Fruit fly (Drosophila melanogaster) whole organism, embryonic: ENCODE data around the gene Sfp79B.

ENCODE experiments used
- Blimp-1 ChIP-seq: fragments of 200-800 bp; sonication (Bioruptor generic); optimal IDR thresholded peaks from 3 replicates; lab custom pipeline; 2018; ENCODE audit warnings: missing biosample characterization, missing genetic modification characterization, mild to moderate bottlenecking, moderate library complexity, missing genetic modification reagents
- CG10274 ChIP-seq: fragments of 200-800 bp; sonication (Bioruptor generic); optimal IDR thresholded peaks from 3 replicates; lab custom pipeline; 2017; ENCODE audit warnings: missing biosample characterization, mild to moderate bottlenecking, missing genetic modification characterization
- CG10543 ChIP-seq: fragments of 200-800 bp; sonication (Bioruptor generic); optimal IDR thresholded peaks from 3 replicates; lab custom pipeline; 2017; ENCODE audit warnings: missing biosample characterization, mild to moderate bottlenecking, missing genetic modification characterization, moderate library complexity
- CG11504 ChIP-seq: fragments of 200-800 bp; sonication (Bioruptor generic); optimal IDR thresholded peaks from 3 replicates; lab custom pipeline; 2019; ENCODE audit warnings: missing biosample characterization, mild to moderate bottlenecking, missing genetic modification characterization, moderate library complexity
- CG14050 ChIP-seq: fragments of 200-800 bp; sonication (Bioruptor generic); IDR thresholded peaks from 3 replicates; pipeline ENCODE4 v1.3.6; 2022; ENCODE audit warnings: missing biosample characterization, missing genetic modification characterization
- CG1603 ChIP-seq: fragments of 200-800 bp; sonication (Bioruptor generic); optimal IDR thresholded peaks from 2 replicates; lab custom pipeline; 2019; ENCODE audit warnings: missing biosample characterization, mild to moderate bottlenecking, missing genetic modification characterization, moderate library complexity
- CG2116 ChIP-seq: fragments of 200-800 bp; sonication (Bioruptor generic); optimal IDR thresholded peaks from 3 replicates; lab custom pipeline; 2018; ENCODE audit warnings: missing biosample characterization, mild to moderate bottlenecking, missing genetic modification characterization
- CG31441 ChIP-seq: fragments of 200-800 bp; sonication (Bioruptor generic); IDR thresholded peaks from 2 replicates; pipeline ENCODE4 v1.3.6; 2022; ENCODE audit warnings: missing biosample characterization, missing genetic modification characterization
- CG33213 ChIP-seq: fragments of 200-800 bp; sonication (Bioruptor generic); optimal IDR thresholded peaks from 3 replicates; lab custom pipeline; 2016; ENCODE audit warnings: missing biosample characterization, missing genetic modification characterization
- CG3995 ChIP-seq: fragments of 200-800 bp; sonication (Bioruptor generic); optimal IDR thresholded peaks from 3 replicates; lab custom pipeline; 2016; ENCODE audit warnings: missing biosample characterization, missing genetic modification characterization
- CG4854 ChIP-seq: fragments of 200-800 bp; sonication (Bioruptor generic); optimal IDR thresholded peaks from 2 replicates; lab custom pipeline; 2016; ENCODE audit warnings: missing biosample characterization, missing genetic modification characterization, inconsistent platforms
- CG9817 ChIP-seq: fragments of 200-800 bp; sonication (Bioruptor generic); optimal IDR thresholded peaks from 2 replicates; lab custom pipeline; 2018; ENCODE audit warnings: missing biosample characterization, mild to moderate bottlenecking, missing genetic modification characterization, moderate library complexity
- CkIIα-i1 ChIP-seq: fragments of 200-800 bp; sonication (Bioruptor generic); IDR thresholded peaks from 2 replicates; pipeline ENCODE4 v1.3.6; 2022; ENCODE audit warnings: missing biosample characterization, missing genetic modification characterization
- Doc2 ChIP-seq: fragments of 200-800 bp; sonication (Bioruptor generic); IDR thresholded peaks from 2 replicates; pipeline ENCODE4 v1.3.6; 2022; ENCODE audit warnings: missing biosample characterization, missing genetic modification characterization
- ERR ChIP-seq: fragments of 200-800 bp; sonication (Bioruptor generic); optimal IDR thresholded peaks from 2 replicates; lab custom pipeline; 2016; ENCODE audit warnings: missing biosample characterization, missing genetic modification characterization
- Fer2 ChIP-seq: fragments of 200-800 bp; sonication (Bioruptor generic); optimal IDR thresholded peaks from 2 replicates; lab custom pipeline; 2018; ENCODE audit warnings: missing biosample characterization, mild to moderate bottlenecking, missing genetic modification characterization, moderate library complexity
- GATAe ChIP-seq: fragments of 200-800 bp; sonication (Bioruptor generic); conservative IDR thresholded peaks from 2 replicates; pipeline ENCODE4 v1.3.6; 2022; ENCODE audit warnings: missing biosample characterization, missing genetic modification characterization
- Gug ChIP-seq: fragments of 200-800 bp; sonication (Bioruptor generic); IDR thresholded peaks from 4 replicates; pipeline ENCODE4 v1.3.6; 2022; ENCODE audit warnings: missing biosample characterization, missing genetic modification characterization
- Hand ChIP-seq: fragments of 200-800 bp; sonication (Bioruptor generic); optimal IDR thresholded peaks from 2 replicates; lab custom pipeline; 2017; ENCODE audit warnings: mild to moderate bottlenecking, missing biosample characterization, missing genetic modification reagents, missing genetic modification characterization
- HmgZ ChIP-seq: fragments of 200-800 bp; sonication (Bioruptor generic); optimal IDR thresholded peaks from 2 replicates; lab custom pipeline; 2018; ENCODE audit warnings: missing biosample characterization, mild to moderate bottlenecking, missing genetic modification characterization
- Hmr ChIP-seq: fragments of 200-800 bp; sonication (Bioruptor generic); optimal IDR thresholded peaks from 3 replicates; lab custom pipeline; 2017; ENCODE audit warnings: mild to moderate bottlenecking, missing biosample characterization, missing genetic modification reagents, missing genetic modification characterization
- NC2β ChIP-seq: fragments of 200-800 bp; sonication (Bioruptor generic); optimal IDR thresholded peaks from 2 replicates; lab custom pipeline; 2016; ENCODE audit warnings: missing biosample characterization, missing genetic modification characterization
- Nf-YC ChIP-seq: fragments of 200-800 bp; optimal IDR thresholded peaks from 3 replicates; lab custom pipeline; 2019; ENCODE audit warnings: missing biosample characterization, mild to moderate bottlenecking, missing genetic modification characterization, moderate library complexity
- Pdp1 ChIP-seq, 2 experiments: fragments of 200-800 bp; sonication (Bioruptor generic); optimal IDR thresholded peaks; 3 replicates each; lab custom pipeline; 2016; ENCODE audit warnings: missing biosample characterization in 2 of 2, missing genetic modification characterization in 2 of 2, mild to moderate bottlenecking in 1 of 2, moderate library complexity in 1 of 2
- Spps ChIP-seq: fragments of 200-800 bp; sonication (Bioruptor generic); optimal IDR thresholded peaks from 2 replicates; lab custom pipeline; 2018; ENCODE audit warnings: missing biosample characterization, mild to moderate bottlenecking, missing genetic modification characterization
- Ssrp ChIP-seq: fragments of 200-800 bp; sonication (Bioruptor generic); optimal IDR thresholded peaks from 2 replicates; lab custom pipeline; 2018; ENCODE audit warnings: missing biosample characterization, mild to moderate bottlenecking, missing genetic modification characterization, moderate library complexity
- Tbp ChIP-seq: fragments of >200 bp; optimal IDR thresholded peaks from 2 replicates; lab custom pipeline; 2018; ENCODE audit warnings: missing biosample characterization, missing genetic modification characterization
- ara ChIP-seq: fragments of 200-800 bp; sonication (Bioruptor generic); IDR thresholded peaks from 2 replicates; pipeline ENCODE4 v1.3.6; 2022; ENCODE audit warnings: missing biosample characterization, missing genetic modification characterization
- btn ChIP-seq: fragments of 200-800 bp; sonication (Bioruptor generic); optimal IDR thresholded peaks from 2 replicates; lab custom pipeline; 2016; ENCODE audit warnings: missing biosample characterization, missing genetic modification characterization
- crp ChIP-seq, 2 experiments: fragments of 200-800 bp; sonication (Bioruptor generic); optimal IDR thresholded peaks; 2 replicates in 1 of 2; 3 replicates in 1 of 2; lab custom pipeline; 2017; ENCODE audit warnings: missing biosample characterization in 2 of 2, missing genetic modification characterization in 2 of 2, mild to moderate bottlenecking in 1 of 2, moderate library complexity in 1 of 2
- dimm ChIP-seq: fragments of 200-800 bp; sonication (Bioruptor generic); IDR thresholded peaks from 2 replicates; pipeline ENCODE4 v1.3.6; 2022; ENCODE audit warnings: missing biosample characterization, missing genetic modification characterization
- fu2 ChIP-seq: fragments of 200-800 bp; sonication (Bioruptor generic); optimal IDR thresholded peaks from 2 replicates; lab custom pipeline; 2016; ENCODE audit warnings: missing biosample characterization, missing genetic modification characterization
- grau ChIP-seq: fragments of 200-800 bp; optimal IDR thresholded peaks from 3 replicates; lab custom pipeline; 2019; ENCODE audit warnings: missing biosample characterization, mild to moderate bottlenecking, missing genetic modification characterization, moderate library complexity
- her ChIP-seq: fragments of 200-800 bp; sonication (Bioruptor generic); optimal IDR thresholded peaks from 2 replicates; lab custom pipeline; 2016; ENCODE audit warnings: missing biosample characterization, missing genetic modification characterization
- hth ChIP-seq: fragments of >200 bp; optimal IDR thresholded peaks from 2 replicates; lab custom pipeline; 2017; ENCODE audit warnings: inconsistent platforms
- kay ChIP-seq: fragments of 200-800 bp; sonication (Bioruptor generic); optimal IDR thresholded peaks from 2 replicates; lab custom pipeline; 2016; ENCODE audit warnings: missing biosample characterization, missing genetic modification characterization
- knrl ChIP-seq: fragments of 200-800 bp; sonication (Bioruptor generic); IDR thresholded peaks from 3 replicates; pipeline ENCODE4 v1.3.6; 2022; ENCODE audit warnings: missing biosample characterization, missing genetic modification characterization; ENCODE audit not compliant: partially characterized antibody
- lov ChIP-seq, 2 experiments: fragments of 200-800 bp in 1 of 2; fragments of >200 bp in 1 of 2; sonication (Bioruptor generic) in 1 of 2; IDR thresholded peaks in 1 of 2; optimal IDR thresholded peaks in 1 of 2; 2 replicates in 1 of 2; 3 replicates in 1 of 2; pipeline versions ENCODE4 v1.3.6 to Lab custom; 2017 to 2022; ENCODE audit warnings: missing biosample characterization in 1 of 2, missing genetic modification characterization in 1 of 2
- pb ChIP-seq: fragments of 200-800 bp; sonication (Bioruptor generic); optimal IDR thresholded peaks from 3 replicates; lab custom pipeline; 2016; ENCODE audit warnings: missing biosample characterization, missing genetic modification characterization
- prd ChIP-seq, 3 experiments: fragments of >200 bp in 2 of 3; fragments of 200-800 bp in 1 of 3; sonication (Bioruptor generic) in 1 of 3; optimal IDR thresholded peaks in 2 of 3; IDR thresholded peaks in 1 of 3; 2 replicates in 2 of 3; 3 replicates in 1 of 3; pipeline versions ENCODE4 v1.3.6 to Lab custom; 2017 to 2022; ENCODE audit warnings: missing biosample characterization in 1 of 3, missing genetic modification characterization in 1 of 3
- pum ChIP-seq: fragments of 200-800 bp; sonication (Bioruptor generic); optimal IDR thresholded peaks from 2 replicates; lab custom pipeline; 2016; ENCODE audit warnings: missing biosample characterization, missing genetic modification characterization
- ro ChIP-seq: fragments of 200-800 bp; sonication (Bioruptor generic); IDR thresholded peaks from 2 replicates; pipeline ENCODE4 v1.3.6; 2022; ENCODE audit warnings: missing biosample characterization, missing genetic modification characterization
- sisA ChIP-seq: fragments of 200-800 bp; sonication (Bioruptor generic); IDR thresholded peaks from 2 replicates; pipeline ENCODE4 v1.3.6; 2022; ENCODE audit warnings: missing biosample characterization, missing genetic modification characterization
- sob ChIP-seq: fragments of 200-800 bp; sonication (Bioruptor generic); IDR thresholded peaks from 2 replicates; pipeline ENCODE4 v1.3.6; 2022; ENCODE audit warnings: missing biosample characterization, missing genetic modification characterization
- sqz ChIP-seq: fragments of 200-800 bp; sonication (Bioruptor generic); optimal IDR thresholded peaks from 3 replicates; lab custom pipeline; 2018; ENCODE audit warnings: missing biosample characterization, mild to moderate bottlenecking, missing genetic modification characterization
- tap ChIP-seq: fragments of 200-800 bp; optimal IDR thresholded peaks from 3 replicates; lab custom pipeline; 2019; ENCODE audit warnings: missing biosample characterization, mild to moderate bottlenecking, missing genetic modification characterization, moderate library complexity
- tin ChIP-seq: fragments of 200-800 bp; sonication (Bioruptor generic); optimal IDR thresholded peaks from 3 replicates; lab custom pipeline; 2016; ENCODE audit warnings: missing biosample characterization, missing genetic modification characterization
- unc-4 ChIP-seq: fragments of 200-800 bp; sonication (Bioruptor generic); IDR thresholded peaks from 2 replicates; pipeline ENCODE4 v1.3.6; 2022; ENCODE audit warnings: missing biosample characterization, missing genetic modification characterization; ENCODE audit not compliant: partially characterized antibody
- usp ChIP-seq: fragments of >200 bp; optimal IDR thresholded peaks from 2 replicates; lab custom pipeline; 2017; ENCODE audit warnings: missing biosample characterization, missing genetic modification characterization
- wor ChIP-seq: fragments of 200-800 bp; sonication (Bioruptor generic); IDR thresholded peaks from 2 replicates; pipeline ENCODE4 v1.3.6; 2022; ENCODE audit warnings: missing biosample characterization, missing genetic modification characterization

Sfp79B gene

dm6 chr3L:22065694-22066093 is 14.4 kb upstream of the Sfp79B start, which contains the start of gene CG14561 (continued):
- TF ChIP-seq hth (lab: Kevin White, UChicago): no peak
- peak; percentile 22; the same call in 1 of the 2 replicates for TF ChIP-seq sisA (GFP tag; lab: Robert Waterston, UW)
- TF ChIP-seq CG31441 (GFP tag; lab: Robert Waterston, UW): no peak
- TF ChIP-seq pum (GFP tag; lab: Kevin White, UChicago): no peak
- TF ChIP-seq Hand (GFP tag; lab: Kevin White, UChicago): no peak
- TF ChIP-seq tin (GFP tag; lab: Kevin White, UChicago): peak; percentile 34
- no peak for TF ChIP-seq CG10274
- no peak for TF ChIP-seq Nf-YC (tag; lab: Kevin White, UChicago)
- TF ChIP-seq Ssrp (tag; lab: Kevin White, UChicago): no peak
- TF ChIP-seq CG14050 (GFP tag; lab: Robert Waterston, UW): no peak
- no peak for TF ChIP-seq CG4854 (GFP tag; lab: Kevin White, UChicago)
- TF ChIP-seq Fer2 (tag; lab: Kevin White, UChicago): no peak
- TF ChIP-seq Hmr (GFP tag; lab: Kevin White, UChicago): peak; percentile 22
- no peak for TF ChIP-seq kay (GFP tag; lab: Kevin White, UChicago)
- no peak for TF ChIP-seq NC2β (GFP tag; lab: Kevin White, UChicago)
- TF ChIP-seq usp (GFP tag; lab: Kevin White, UChicago): no peak
- no peak for TF ChIP-seq ERR (GFP tag; lab: Kevin White, UChicago)
- peak; percentile 50 for TF ChIP-seq CG2116
- TF ChIP-seq Blimp-1 (GFP tag; lab: Kevin White, UChicago): no peak
- no peak for TF ChIP-seq Doc2 (GFP tag; lab: Robert Waterston, UW)
- peak; percentile 94 for TF ChIP-seq knrl (GFP tag; lab: Robert Waterston, UW)
- TF ChIP-seq wor (GFP tag; lab: Robert Waterston, UW): no peak
- no peak for TF ChIP-seq btn (GFP tag; lab: Kevin White, UChicago)
- TF ChIP-seq CG10543 (GFP tag; lab: Kevin White, UChicago): no peak
- TF ChIP-seq HmgZ: peak; percentile 39
- TF ChIP-seq CG11504: no peak
- TF ChIP-seq crp (GFP tag; optimal IDR thresholded peaks at IDR 0.05; lab: Kevin White, UChicago): peak in 1 of 2 experiments; percentile 27
- TF ChIP-seq lov (optimal IDR thresholded peaks at IDR 0.05; lab: Kevin White, UChicago): no peak
- peak; percentile 73; the same call in 1 of the 3 replicates for TF ChIP-seq lov (GFP tag; IDR thresholded peaks at IDR 0.05; lab: Robert Waterston, UW)
- peak; percentile 25; the same call in 1 of the 2 replicates for TF ChIP-seq ara (GFP tag; lab: Robert Waterston, UW)
- TF ChIP-seq prd (optimal IDR thresholded peaks at IDR 0.05; lab: Kevin White, UChicago): no peak
- TF ChIP-seq prd (GFP tag; IDR thresholded peaks at IDR 0.05; lab: Robert Waterston, UW): peak; percentile 26; the same call in 1 of the 3 replicates
- no peak for TF ChIP-seq dimm (GFP tag; lab: Robert Waterston, UW)
- TF ChIP-seq her (GFP tag; lab: Kevin White, UChicago): peak; percentile 40
- TF ChIP-seq CG1603 (tag; lab: Kevin White, UChicago): peak; percentile 85
- TF ChIP-seq GATAe: no peak
- TF ChIP-seq unc-4 (GFP tag; lab: Robert Waterston, UW): peak; percentile 90
- TF ChIP-seq Gug (GFP tag; lab: Robert Waterston, UW): peak; percentile 45; the same call in 2 of the 4 replicates
- no peak for TF ChIP-seq pb (GFP tag; lab: Kevin White, UChicago)
- TF ChIP-seq CG9817 (tag; lab: Kevin White, UChicago): peak; percentile 4
- TF ChIP-seq grau (tag; lab: Kevin White, UChicago): peak; percentile 12
- TF ChIP-seq sob (GFP tag; lab: Robert Waterston, UW): 0 out of 2 replicates have a peak, but pooled peaks have one; percentile 12
- no peak for TF ChIP-seq tap
- TF ChIP-seq ro (GFP tag; lab: Robert Waterston, UW): no peak
- no peak for TF ChIP-seq CkIIα-i1 (GFP tag; lab: Robert Waterston, UW)
- peak; percentile 25 for TF ChIP-seq CG3995 (GFP tag; lab: Kevin White, UChicago)
- peak in 1 of 2 experiments; percentile 6 for TF ChIP-seq Pdp1 (GFP tag; optimal IDR thresholded peaks at IDR 0.05; lab: Kevin White, UChicago)
- no peak for TF ChIP-seq Spps (tag; lab: Kevin White, UChicago)
- TF ChIP-seq sqz (GFP tag; lab: Kevin White, UChicago): no peak
- TF ChIP-seq CG33213 (GFP tag; lab: Kevin White, UChicago): peak; percentile 64
- TF ChIP-seq Tbp: no peak
- peak; percentile 22 for TF ChIP-seq fu2 (GFP tag; lab: Kevin White, UChicago)
